Worm (Caenorhabditis elegans) whole organism, late embryonic: ENCODE data around the gene C47E8.4.

ENCODE experiments used
- C08G9.2 ChIP-seq: sonication (generic microtip); optimal IDR thresholded peaks from 2 replicates; lab custom pipeline; 2016; ENCODE audit warnings: mild to moderate bottlenecking, missing genetic modification characterization, moderate library complexity, missing compliant biosample characterization
- C38D4.7 ChIP-seq: fragments of 200-800 bp; sonication (Bioruptor generic); optimal IDR thresholded peaks from 2 replicates; lab custom pipeline; 2018; ENCODE audit warnings: mild to moderate bottlenecking, missing genetic modification characterization, moderate library complexity, missing compliant biosample characterization
- F13H6.1 ChIP-seq: sonication (generic microtip); optimal IDR thresholded peaks from 2 replicates; lab custom pipeline; 2016; ENCODE audit warnings: missing genetic modification characterization, missing compliant biosample characterization
- T23F11.4 ChIP-seq: fragments of 200-800 bp; sonication (Bioruptor generic); optimal IDR thresholded peaks from 2 replicates; lab custom pipeline; 2018; ENCODE audit warnings: mild to moderate bottlenecking, missing genetic modification characterization, missing compliant biosample characterization
- Y22D7AL.16 ChIP-seq: sonication (generic microtip); optimal IDR thresholded peaks from 2 replicates; lab custom pipeline; 2016; ENCODE audit warnings: missing genetic modification characterization, missing compliant biosample characterization
- ama-1 ChIP-seq: fragments of 150-350 bp; optimal IDR thresholded peaks from 2 replicates; lab custom pipeline; 2014
- ceh-14 ChIP-seq: sonication (generic microtip); optimal IDR thresholded peaks from 2 replicates; lab custom pipeline; 2016; ENCODE audit warnings: missing genotype, missing genetic modification characterization, missing compliant biosample characterization
- ceh-18 ChIP-seq: sonication (generic microtip); optimal IDR thresholded peaks from 2 replicates; lab custom pipeline; 2016; ENCODE audit warnings: missing genetic modification characterization, missing compliant biosample characterization
- ceh-19 ChIP-seq: fragments of 200-800 bp; sonication (Bioruptor generic); optimal IDR thresholded peaks from 2 replicates; lab custom pipeline; 2018; ENCODE audit warnings: mild to moderate bottlenecking, missing genetic modification characterization, missing compliant biosample characterization
- ceh-2 ChIP-seq: sonication (generic microtip); optimal IDR thresholded peaks from 2 replicates; lab custom pipeline; 2016; ENCODE audit warnings: missing genotype, missing genetic modification characterization, missing compliant biosample characterization
- ceh-24 ChIP-seq: sonication (generic microtip); optimal IDR thresholded peaks from 2 replicates; lab custom pipeline; 2016; ENCODE audit warnings: mild to moderate bottlenecking, missing genetic modification characterization, missing compliant biosample characterization
- ceh-30 ChIP-seq: fragments of 150-350 bp; optimal IDR thresholded peaks from 2 replicates; lab custom pipeline; 2014; ENCODE audit warnings: missing biosample characterization, missing genetic modification characterization
- ceh-34 ChIP-seq: sonication (generic microtip); optimal IDR thresholded peaks from 2 replicates; lab custom pipeline; 2016; ENCODE audit warnings: mild to moderate bottlenecking, missing genetic modification characterization, missing compliant biosample characterization
- ceh-45 ChIP-seq: fragments of 200-800 bp; sonication (Bioruptor generic); IDR thresholded peaks from 2 replicates; pipeline ENCODE4 v1.3.6; 2022; ENCODE audit warnings: missing genetic modification reagents, missing genetic modification characterization, missing compliant biosample characterization
- ceh-9 ChIP-seq: sonication (generic microtip); optimal IDR thresholded peaks from 2 replicates; lab custom pipeline; 2016; ENCODE audit warnings: mild to moderate bottlenecking, missing genetic modification characterization, inconsistent platforms, missing compliant biosample characterization
- dmd-4 ChIP-seq: sonication (generic microtip); optimal IDR thresholded peaks from 2 replicates; lab custom pipeline; 2016; ENCODE audit warnings: borderline replicate concordance, missing genetic modification characterization, missing compliant biosample characterization
- dve-1 ChIP-seq: sonication (generic microtip); optimal IDR thresholded peaks from 2 replicates; lab custom pipeline; 2017; ENCODE audit warnings: antibody characterized with exemption, mild to moderate bottlenecking, missing genetic modification characterization, missing compliant biosample characterization
- elt-2 ChIP-seq: sonication (generic microtip); optimal IDR thresholded peaks from 2 replicates; lab custom pipeline; 2016; ENCODE audit warnings: missing genetic modification reagents, missing genetic modification characterization, missing compliant biosample characterization
- fkh-10 ChIP-seq: fragments of 150-350 bp; optimal IDR thresholded peaks from 2 replicates; lab custom pipeline; 2014; ENCODE audit warnings: missing biosample characterization, missing genetic modification reagents, missing genetic modification characterization
- gmeb-2 ChIP-seq: sonication (generic microtip); optimal IDR thresholded peaks from 2 replicates; lab custom pipeline; 2016; ENCODE audit warnings: missing genetic modification characterization, inconsistent platforms, missing compliant biosample characterization
- hlh-13 ChIP-seq: fragments of 200-800 bp; sonication (Bioruptor generic); optimal IDR thresholded peaks from 2 replicates; lab custom pipeline; 2018; ENCODE audit warnings: mild to moderate bottlenecking, missing genetic modification characterization, missing compliant biosample characterization
- hlh-15 ChIP-seq: sonication (generic microtip); optimal IDR thresholded peaks from 2 replicates; lab custom pipeline; 2016; ENCODE audit warnings: missing genetic modification characterization, missing compliant biosample characterization
- hlh-30 ChIP-seq: sonication (generic microtip); optimal IDR thresholded peaks from 2 replicates; lab custom pipeline; 2017; ENCODE audit warnings: antibody characterized with exemption, missing genetic modification characterization, missing compliant biosample characterization; ENCODE audit not compliant: insufficient read depth
- nhr-11 ChIP-seq: fragments of 150-350 bp; optimal IDR thresholded peaks from 2 replicates; lab custom pipeline; 2014; ENCODE audit warnings: missing biosample characterization, missing genetic modification characterization
- odd-2 ChIP-seq: sonication (generic microtip); optimal IDR thresholded peaks from 2 replicates; lab custom pipeline; 2017; ENCODE audit warnings: antibody characterized with exemption, mild to moderate bottlenecking, missing genetic modification characterization, missing compliant biosample characterization
- pag-3 ChIP-seq: sonication (generic microtip); optimal IDR thresholded peaks from 2 replicates; lab custom pipeline; 2016; ENCODE audit warnings: missing compliant biosample characterization, missing genetic modification characterization, borderline replicate concordance
- pax-1 ChIP-seq: fragments of 150-350 bp; optimal IDR thresholded peaks from 2 replicates; lab custom pipeline; 2014; ENCODE audit warnings: missing biosample characterization, missing genetic modification characterization
- pha-2 ChIP-seq: sonication (generic microtip); optimal IDR thresholded peaks from 2 replicates; lab custom pipeline; 2017; ENCODE audit warnings: mild to moderate bottlenecking, missing genetic modification characterization, missing compliant biosample characterization
- pqm-1 ChIP-seq: sonication (generic microtip); optimal IDR thresholded peaks from 2 replicates; lab custom pipeline; 2016; ENCODE audit warnings: missing genetic modification characterization, missing compliant biosample characterization
- ref-2 ChIP-seq: sonication (generic microtip); optimal IDR thresholded peaks from 2 replicates; lab custom pipeline; 2016; ENCODE audit warnings: missing genetic modification characterization, missing compliant biosample characterization
- sdc-2 ChIP-seq: sonication (generic microtip); optimal IDR thresholded peaks from 2 replicates; lab custom pipeline; 2016; ENCODE audit warnings: missing genotype, missing genetic modification characterization, missing compliant biosample characterization
- sox-2 ChIP-seq: fragments of 200-800 bp; sonication (Bioruptor generic); IDR thresholded peaks from 2 replicates; pipeline ENCODE4 v1.3.6; 2022; ENCODE audit warnings: missing genetic modification reagents, missing genetic modification characterization, missing compliant biosample characterization
- syd-9 ChIP-seq: sonication (generic microtip); optimal IDR thresholded peaks from 2 replicates; lab custom pipeline; 2016; ENCODE audit warnings: mild to moderate bottlenecking, missing genetic modification characterization, moderate library complexity, missing compliant biosample characterization
- tbx-7 ChIP-seq: sonication (generic microtip); optimal IDR thresholded peaks from 2 replicates; lab custom pipeline; 2016; ENCODE audit warnings: missing genotype, missing genetic modification characterization, missing compliant biosample characterization
- unc-3 ChIP-seq, 2 experiments: fragments of 200-800 bp in 1 of 2; sonication (Bioruptor generic) in 1 of 2; sonication (generic microtip) in 1 of 2; conservative IDR thresholded peaks in 1 of 2; optimal IDR thresholded peaks in 1 of 2; 2 replicates each; pipeline versions ENCODE4 v1.3.6 to Lab custom; 2016 to 2022; ENCODE audit warnings: missing compliant biosample characterization in 2 of 2, missing genetic modification characterization in 2 of 2, missing genetic modification reagents in 1 of 2
- unc-42 ChIP-seq: sonication (generic microtip); optimal IDR thresholded peaks from 2 replicates; lab custom pipeline; 2016; ENCODE audit warnings: missing genotype, missing genetic modification characterization, missing compliant biosample characterization
- ztf-16 ChIP-seq: sonication (generic microtip); optimal IDR thresholded peaks from 2 replicates; lab custom pipeline; 2017; ENCODE audit warnings: missing genetic modification characterization, missing compliant biosample characterization

C47E8.4 gene

DNA sequence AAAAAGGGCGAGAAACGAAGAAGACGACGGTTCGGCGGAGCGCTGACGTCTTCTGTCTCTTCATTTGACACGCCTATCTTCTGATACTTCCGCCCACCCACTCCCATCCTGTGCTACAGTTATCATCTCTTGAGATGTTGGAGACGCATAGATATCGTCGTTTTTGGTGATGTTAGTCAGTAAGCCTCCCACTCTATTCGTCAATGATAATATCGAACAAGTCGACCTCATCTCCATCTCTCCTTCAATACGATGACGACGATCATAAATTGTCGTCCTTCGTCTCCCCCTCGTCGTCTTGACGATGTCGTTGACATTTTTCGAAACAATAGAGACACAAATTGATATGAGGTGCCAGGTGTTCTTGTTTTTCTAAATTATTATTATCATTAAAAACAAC, 27.2 kb downstream of the C47E8.4 start, which contains the start of gene slc-25A29:
Gene slc-25A29 (minus strand): TSS at position 45 of the 400 bp plus-strand sequence.
- TF ChIP-seq T23F11.4 (GFP tag; lab: Kevin White, UChicago) = no peak
- no peak for TF ChIP-seq C38D4.7
- no peak for TF ChIP-seq unc-3 (GFP tag; conservative IDR thresholded peaks at IDR 0.05; lab: Robert Waterston, UW)
- no peak for TF ChIP-seq unc-3 (tag; optimal IDR thresholded peaks at IDR 0.05; lab: Kevin White, UChicago)
- TF ChIP-seq fkh-10 = no peak
- no peak for TF ChIP-seq elt-2 (tag; lab: Kevin White, UChicago)
- no peak for TF ChIP-seq ceh-2 (tag; lab: Kevin White, UChicago)
- no peak for TF ChIP-seq hlh-30 (tag; lab: Kevin White, UChicago)
- TF ChIP-seq F13H6.1 = no peak
- no peak for TF ChIP-seq ceh-34 (tag; lab: Kevin White, UChicago)
- TF ChIP-seq ref-2 (tag; lab: Kevin White, UChicago) = no peak
- no peak for TF ChIP-seq Y22D7AL.16 (tag; lab: Kevin White, UChicago)
- TF ChIP-seq odd-2 = no peak
- TF ChIP-seq nhr-11 (tag; lab: Kevin White, UChicago) = no peak
- TF ChIP-seq ceh-19 (GFP tag; lab: Kevin White, UChicago) = no peak
- no peak for TF ChIP-seq ceh-45 (GFP tag; lab: Robert Waterston, UW)
- TF ChIP-seq dmd-4 (tag; lab: Kevin White, UChicago) = no peak
- TF ChIP-seq pqm-1 (tag; lab: Kevin White, UChicago) = no peak

ce11 chrV:14656970-14657369, 28.3 kb downstream of the C47E8.4 start:
- TF ChIP-seq ceh-45 (GFP tag; lab: Robert Waterston, UW) = no peak
- TF ChIP-seq ceh-18 (tag; lab: Kevin White, UChicago) = no peak
- TF ChIP-seq pqm-1 (tag; lab: Kevin White, UChicago) = no peak
- no peak for TF ChIP-seq ceh-34 (tag; lab: Kevin White, UChicago)
- TF ChIP-seq ceh-19 (GFP tag; lab: Kevin White, UChicago) = no peak
- no peak for TF ChIP-seq C08G9.2 (tag; lab: Kevin White, UChicago)
- TF ChIP-seq dmd-4 (tag; lab: Kevin White, UChicago) = no peak
- no peak for TF ChIP-seq ztf-16 (tag; lab: Kevin White, UChicago)
- no peak for TF ChIP-seq sox-2 (GFP tag; lab: Robert Waterston, UW)
- no peak for TF ChIP-seq hlh-13
- TF ChIP-seq ama-1 (lab: Kevin White, UChicago) = no peak
- TF ChIP-seq, all 69 proteins: peak for 0

ce11 chrV:14655689-14656088, 29.6 kb downstream of the C47E8.4 start:
- no peak for TF ChIP-seq pha-2 (tag; lab: Kevin White, UChicago)
- TF ChIP-seq T23F11.4 (GFP tag; lab: Kevin White, UChicago) = no peak
- no peak for TF ChIP-seq gmeb-2 (tag; lab: Kevin White, UChicago)
- TF ChIP-seq ceh-30 (tag; lab: Kevin White, UChicago) = no peak
- TF ChIP-seq sox-2 (GFP tag; lab: Robert Waterston, UW) = no peak
- no peak for TF ChIP-seq ceh-34 (tag; lab: Kevin White, UChicago)
- no peak for TF ChIP-seq tbx-7 (tag; lab: Kevin White, UChicago)
- TF ChIP-seq hlh-15 = no peak
- no peak for TF ChIP-seq ceh-24 (tag; lab: Kevin White, UChicago)
- TF ChIP-seq ceh-14 (tag; lab: Kevin White, UChicago) = no peak
- TF ChIP-seq dve-1 (tag; lab: Kevin White, UChicago) = no peak
- no peak for TF ChIP-seq pag-3 (tag; lab: Kevin White, UChicago)
- no peak for TF ChIP-seq ceh-18 (tag; lab: Kevin White, UChicago)
- no peak for TF ChIP-seq ceh-9 (tag; lab: Kevin White, UChicago)
- TF ChIP-seq dmd-4 (tag; lab: Kevin White, UChicago) = no peak
- no peak for TF ChIP-seq sdc-2 (tag; lab: Kevin White, UChicago)
- TF ChIP-seq fkh-10 = no peak

ce11 chrV:14650631-14651030, 34.7 kb downstream of the C47E8.4 start:
- TF ChIP-seq hlh-30 (tag; lab: Kevin White, UChicago) = no peak
- TF ChIP-seq unc-42 (tag; lab: Kevin White, UChicago) = peak; percentile 45
- TF ChIP-seq ref-2 (tag; lab: Kevin White, UChicago) = no peak
- TF ChIP-seq syd-9 = no peak
- TF ChIP-seq hlh-15 = no peak
- no peak for TF ChIP-seq sdc-2 (tag; lab: Kevin White, UChicago)
- TF ChIP-seq pax-1 (tag; lab: Kevin White, UChicago) = no peak
- TF ChIP-seq dmd-4 (tag; lab: Kevin White, UChicago) = no peak
